Fruit fly (Drosophila melanogaster) whole organism, embryonic: Measurements from ENCODE around the gene Sbp2.

Source experiments
- CG10274 ChIP-seq: fragments of 200-800 bp; sonication (Bioruptor generic); optimal IDR thresholded peaks from 3 replicates; lab custom pipeline; 2017; ENCODE audit warnings: missing biosample characterization, mild to moderate bottlenecking, missing genetic modification characterization
- CG10321 ChIP-seq: fragments of 200-800 bp; sonication (Bioruptor generic); IDR thresholded peaks from 2 replicates; pipeline ENCODE4 v1.3.6; 2022; ENCODE audit warnings: missing biosample characterization, missing genetic modification characterization
- CG10462 ChIP-seq: fragments of 200-800 bp; sonication (Bioruptor generic); optimal IDR thresholded peaks from 2 replicates; lab custom pipeline; 2016; ENCODE audit warnings: missing biosample characterization, missing genetic modification characterization
- CG11695 ChIP-seq: fragments of 200-800 bp; sonication (Bioruptor generic); IDR thresholded peaks from 3 replicates; pipeline ENCODE4 v1.3.6; 2022; ENCODE audit warnings: missing biosample characterization, missing genetic modification characterization
- CG12155 ChIP-seq: fragments of 200-800 bp; sonication (Bioruptor generic); optimal IDR thresholded peaks from 3 replicates; lab custom pipeline; 2016; ENCODE audit warnings: missing biosample characterization, missing genetic modification characterization
- CG12659 ChIP-seq: fragments of 200-800 bp; sonication (Bioruptor generic); optimal IDR thresholded peaks from 3 replicates; lab custom pipeline; 2017; ENCODE audit warnings: mild to moderate bottlenecking, missing biosample characterization, missing genetic modification reagents, missing genetic modification characterization
- CG14667 ChIP-seq: fragments of 200-800 bp; sonication (Bioruptor generic); IDR thresholded peaks from 2 replicates; pipeline ENCODE4 v1.3.6; 2022; ENCODE audit warnings: missing biosample characterization, missing genetic modification characterization
- CG15514 ChIP-seq: fragments of 200-800 bp; sonication (Bioruptor generic); optimal IDR thresholded peaks from 3 replicates; lab custom pipeline; 2017; ENCODE audit warnings: missing biosample characterization, missing genetic modification characterization, mild to moderate bottlenecking, moderate library complexity, missing genetic modification reagents
- CG16779 ChIP-seq: fragments of 200-800 bp; sonication (Bioruptor generic); IDR thresholded peaks from 2 replicates; pipeline ENCODE4 v1.3.6; 2022; ENCODE audit warnings: missing biosample characterization, missing genetic modification characterization
- CG16813 ChIP-seq: fragments of 200-800 bp; sonication (Bioruptor generic); IDR thresholded peaks from 3 replicates; pipeline ENCODE4 v1.3.6; 2022; ENCODE audit warnings: missing biosample characterization, missing genetic modification characterization; ENCODE audit not compliant: partially characterized antibody
- CG17912 ChIP-seq: fragments of 200-800 bp; sonication (Bioruptor generic); optimal IDR thresholded peaks from 2 replicates; lab custom pipeline; 2018; ENCODE audit warnings: missing biosample characterization, mild to moderate bottlenecking, missing genetic modification characterization
- CG30020 ChIP-seq: fragments of 200-800 bp; optimal IDR thresholded peaks from 2 replicates; lab custom pipeline; 2019; ENCODE audit warnings: missing biosample characterization, mild to moderate bottlenecking, missing genetic modification characterization, moderate library complexity
- CG30431 ChIP-seq: fragments of 200-800 bp; sonication (Bioruptor generic); optimal IDR thresholded peaks from 2 replicates; lab custom pipeline; 2017; ENCODE audit warnings: missing biosample characterization, missing genetic modification characterization
- CG31365 ChIP-seq: fragments of 200-800 bp; sonication (Bioruptor generic); optimal IDR thresholded peaks from 2 replicates; lab custom pipeline; 2018; ENCODE audit warnings: missing biosample characterization, mild to moderate bottlenecking, missing genetic modification characterization
- CG34224 ChIP-seq: fragments of 200-800 bp; sonication (Bioruptor generic); IDR thresholded peaks from 3 replicates; pipeline ENCODE4 v1.3.6; 2022; ENCODE audit warnings: missing biosample characterization, missing genetic modification characterization; ENCODE audit not compliant: partially characterized antibody
- CG34376 ChIP-seq: fragments of 200-800 bp; sonication (Bioruptor generic); optimal IDR thresholded peaks from 2 replicates; lab custom pipeline; 2018; ENCODE audit warnings: missing biosample characterization, mild to moderate bottlenecking, missing genetic modification characterization
- CG4282 ChIP-seq: fragments of 200-800 bp; sonication (Bioruptor generic); optimal IDR thresholded peaks from 2 replicates; lab custom pipeline; 2016; ENCODE audit warnings: missing biosample characterization, missing genetic modification characterization
- CG43689 ChIP-seq: fragments of 200-800 bp; sonication (Bioruptor generic); IDR thresholded peaks from 2 replicates; pipeline ENCODE4 v1.3.6; 2022; ENCODE audit warnings: missing biosample characterization, missing genetic modification characterization
- CG4404 ChIP-seq: fragments of 200-800 bp; sonication (Bioruptor generic); IDR thresholded peaks from 2 replicates; pipeline ENCODE4 v1.3.6; 2022; ENCODE audit warnings: missing biosample characterization, missing genetic modification characterization
- CG7839 ChIP-seq: fragments of 200-800 bp; sonication (Bioruptor generic); optimal IDR thresholded peaks from 3 replicates; lab custom pipeline; 2018; ENCODE audit warnings: missing biosample characterization, mild to moderate bottlenecking, missing genetic modification characterization, moderate library complexity
- CG7987 ChIP-seq: fragments of 200-800 bp; sonication (Bioruptor generic); optimal IDR thresholded peaks from 2 replicates; lab custom pipeline; 2018; ENCODE audit warnings: missing biosample characterization, mild to moderate bottlenecking, missing genetic modification characterization, moderate library complexity
- CG8478 ChIP-seq: fragments of >200 bp; optimal IDR thresholded peaks from 2 replicates; lab custom pipeline; 2018
- CG9932 ChIP-seq: fragments of 200-800 bp; sonication (Bioruptor generic); IDR thresholded peaks from 2 replicates; pipeline ENCODE4 v1.3.6; 2022; ENCODE audit warnings: missing biosample characterization, missing genetic modification characterization
- Drgx ChIP-seq: fragments of 200-800 bp; sonication (Bioruptor generic); IDR thresholded peaks from 2 replicates; pipeline ENCODE4 v1.3.6; 2022; ENCODE audit warnings: missing biosample characterization, missing genetic modification characterization
- Eip74EF ChIP-seq, 2 experiments: fragments of 200-800 bp in 1 of 2; fragments of >200 bp in 1 of 2; sonication (Bioruptor generic) in 1 of 2; optimal IDR thresholded peaks; 2 replicates each; lab custom pipeline; 2017 to 2019; ENCODE audit warnings: missing biosample characterization in 2 of 2, missing genetic modification characterization in 2 of 2, mild to moderate bottlenecking in 1 of 2, moderate library complexity in 1 of 2
- Hr3 ChIP-seq: fragments of 200-800 bp; sonication (Bioruptor generic); optimal IDR thresholded peaks from 3 replicates; lab custom pipeline; 2016; ENCODE audit warnings: missing biosample characterization, missing genetic modification characterization
- Hsf ChIP-seq: fragments of 200-800 bp; sonication (Bioruptor generic); optimal IDR thresholded peaks from 3 replicates; lab custom pipeline; 2016; ENCODE audit warnings: missing biosample characterization, missing genetic modification characterization
- Lhr ChIP-seq: fragments of 200-800 bp; sonication (Bioruptor generic); optimal IDR thresholded peaks from 3 replicates; lab custom pipeline; 2017; ENCODE audit warnings: mild to moderate bottlenecking, missing biosample characterization, missing genetic modification reagents, missing genetic modification characterization
- MBD-R2 ChIP-seq: fragments of 200-800 bp; sonication (Bioruptor generic); IDR thresholded peaks from 2 replicates; pipeline ENCODE4 v1.3.6; 2022; ENCODE audit warnings: missing biosample characterization, missing genetic modification characterization
- Oaz ChIP-seq: fragments of 200-800 bp; sonication (Bioruptor generic); IDR thresholded peaks from 2 replicates; pipeline ENCODE4 v1.3.6; 2022; ENCODE audit warnings: missing biosample characterization, missing genetic modification characterization
- Opbp ChIP-seq: fragments of 200-800 bp; sonication (Bioruptor generic); IDR thresholded peaks from 3 replicates; pipeline ENCODE4 v1.3.6; 2022; ENCODE audit warnings: missing biosample characterization, missing genetic modification characterization; ENCODE audit not compliant: partially characterized antibody
- Ravus ChIP-seq: fragments of 200-800 bp; sonication (Bioruptor generic); IDR thresholded peaks from 2 replicates; pipeline ENCODE4 v1.3.6; 2022; ENCODE audit warnings: missing biosample characterization, missing genetic modification characterization
- Vsx1 ChIP-seq: fragments of 200-800 bp; sonication (Bioruptor generic); optimal IDR thresholded peaks from 2 replicates; lab custom pipeline; 2017; ENCODE audit warnings: missing biosample characterization, mild to moderate bottlenecking, missing genetic modification characterization, missing genetic modification reagents
- bowl ChIP-seq: fragments of 200-800 bp; sonication (Bioruptor generic); IDR thresholded peaks from 2 replicates; pipeline ENCODE4 v1.3.6; 2022; ENCODE audit warnings: missing biosample characterization, missing genetic modification characterization
- da ChIP-seq: fragments of 200-800 bp; sonication (Bioruptor generic); optimal IDR thresholded peaks from 2 replicates; lab custom pipeline; 2016; ENCODE audit warnings: missing biosample characterization, missing genetic modification characterization
- exex ChIP-seq: fragments of 200-800 bp; sonication (Bioruptor generic); optimal IDR thresholded peaks from 4 replicates; lab custom pipeline; 2018; ENCODE audit warnings: missing biosample characterization, mild to moderate bottlenecking, missing genetic modification characterization, moderate library complexity
- gcm ChIP-seq: fragments of 200-800 bp; sonication (Bioruptor generic); optimal IDR thresholded peaks from 2 replicates; lab custom pipeline; 2019; ENCODE audit warnings: missing biosample characterization, mild to moderate bottlenecking, missing genetic modification characterization, moderate library complexity
- inv ChIP-seq: fragments of 200-800 bp; sonication (Bioruptor generic); IDR thresholded peaks from 2 replicates; pipeline ENCODE4 v1.3.6; 2022; ENCODE audit warnings: missing biosample characterization, missing genetic modification characterization; ENCODE audit not compliant: partially characterized antibody
- kay ChIP-seq: fragments of 200-800 bp; sonication (Bioruptor generic); optimal IDR thresholded peaks from 2 replicates; lab custom pipeline; 2016; ENCODE audit warnings: missing biosample characterization, missing genetic modification characterization
- knrl ChIP-seq: fragments of 200-800 bp; sonication (Bioruptor generic); IDR thresholded peaks from 3 replicates; pipeline ENCODE4 v1.3.6; 2022; ENCODE audit warnings: missing biosample characterization, missing genetic modification characterization; ENCODE audit not compliant: partially characterized antibody
- lbe ChIP-seq: fragments of 200-800 bp; sonication (Bioruptor generic); optimal IDR thresholded peaks from 2 replicates; lab custom pipeline; 2016; ENCODE audit warnings: missing biosample characterization, mild to moderate bottlenecking, missing genetic modification characterization
- mam ChIP-seq: fragments of 200-800 bp; sonication (Bioruptor generic); optimal IDR thresholded peaks from 3 replicates; lab custom pipeline; 2016; ENCODE audit warnings: missing biosample characterization, missing genetic modification characterization
- nmo ChIP-seq: fragments of 200-800 bp; sonication (Bioruptor generic); optimal IDR thresholded peaks from 2 replicates; lab custom pipeline; 2018; ENCODE audit warnings: missing biosample characterization, mild to moderate bottlenecking, missing genetic modification characterization, moderate library complexity
- row ChIP-seq: fragments of 200-800 bp; sonication (Bioruptor generic); IDR thresholded peaks from 3 replicates; pipeline ENCODE4 v1.3.6; 2022; ENCODE audit warnings: missing biosample characterization, missing genetic modification characterization
- stc ChIP-seq: fragments of 200-800 bp; sonication (Bioruptor generic); IDR thresholded peaks from 2 replicates; pipeline ENCODE4 v1.3.6; 2022; ENCODE audit warnings: missing biosample characterization, missing genetic modification characterization
- trem ChIP-seq: fragments of 200-800 bp; optimal IDR thresholded peaks from 3 replicates; lab custom pipeline; 2019; ENCODE audit warnings: missing biosample characterization, mild to moderate bottlenecking, missing genetic modification characterization, moderate library complexity
- vvl ChIP-seq: fragments of 200-800 bp; sonication (Bioruptor generic); IDR thresholded peaks from 2 replicates; pipeline ENCODE4 v1.3.6; 2022; ENCODE audit warnings: missing biosample characterization, missing genetic modification characterization
- zfh2 ChIP-seq: fragments of 200-800 bp; sonication (Bioruptor generic); optimal IDR thresholded peaks from 2 replicates; lab custom pipeline; 2016; ENCODE audit warnings: missing biosample characterization, missing genetic modification characterization

Sbp2 gene

dm6 chr3L:8289336-8290258 is 14.4 kb upstream of the Sbp2 start, which contains the start of gene cert (continued):
- TF ChIP-seq CG10321 (GFP tag; lab: Robert Waterston, UW) (no peak), CG16779 (GFP tag; lab: Robert Waterston, UW) (no peak), knrl (GFP tag; lab: Robert Waterston, UW) (peak; percentile 92), Oaz (GFP tag; lab: Robert Waterston, UW) (no peak), CG7839 (tag; lab: Kevin White, UChicago) (peak; percentile 16), CG34376 (GFP tag; lab: Kevin White, UChicago) (peak; percentile 33), stc (GFP tag; lab: Robert Waterston, UW) (peak; percentile 36; the same call in 1 of the 2 replicates), Vsx1 (GFP tag; lab: Kevin White, UChicago) (no peak), CG8478 (lab: Kevin White, UChicago) (no peak), nmo (GFP tag; lab: Kevin White, UChicago) (peak; percentile 70), CG10274 (GFP tag; lab: Kevin White, UChicago) (no peak), Hsf (GFP tag; lab: Kevin White, UChicago) (peak; percentile 34), vvl (GFP tag; lab: Robert Waterston, UW) (0 out of 2 replicates have a peak, but pooled peaks have one; percentile 29), CG7987 (GFP tag; lab: Kevin White, UChicago) (no peak), kay (GFP tag; lab: Kevin White, UChicago) (peak; percentile 46), exex (peak; percentile 67), Ravus (GFP tag; lab: Robert Waterston, UW) (no peak), CG15514 (GFP tag; lab: Kevin White, UChicago) (peak; percentile 72), CG11695 (GFP tag; lab: Robert Waterston, UW) (0 out of 3 replicates have a peak, but pooled peaks have one; percentile 40), CG17912 (no peak), CG16813 (peak; percentile 89), CG4282 (no peak), CG10462 (no peak), CG12155 (peak; percentile 16), zfh2 (GFP tag; lab: Kevin White, UChicago) (no peak), CG31365 (tag; lab: Kevin White, UChicago) (no peak), mam (GFP tag; lab: Kevin White, UChicago) (peak; percentile 53), CG12659 (peak; percentile 69), inv (GFP tag; lab: Robert Waterston, UW) (peak; percentile 87), bowl (no peak), Hr3 (GFP tag; lab: Kevin White, UChicago) (peak; percentile 21), trem (tag; lab: Kevin White, UChicago) (peak; percentile 60), lbe (GFP tag; lab: Kevin White, UChicago) (peak; percentile 61), CG34224 (peak; percentile 73), CG4404 (GFP tag; lab: Robert Waterston, UW) (no peak), gcm (no peak), row (peak; percentile 53), CG43689 (no peak), da (no peak), Drgx (GFP tag; lab: Robert Waterston, UW) (no peak), MBD-R2 (GFP tag; lab: Robert Waterston, UW) (peak; percentile 71), CG9932 (GFP tag; lab: Robert Waterston, UW) (peak; percentile 53; the same call in 1 of the 2 replicates), Opbp (GFP tag; lab: Robert Waterston, UW) (peak; percentile 90), CG14667 (GFP tag; lab: Robert Waterston, UW) (no peak), Eip74EF (GFP tag; optimal IDR thresholded peaks at IDR 0.05; lab: Kevin White, UChicago) (peak in 1 of 2 experiments; percentile 20), Lhr (peak; percentile 37), CG30020 (tag; lab: Kevin White, UChicago) (peak; percentile 18), CG30431 (GFP tag; lab: Kevin White, UChicago) (no peak)
